Worm (Caenorhabditis elegans) whole organism, L2 larva: Measurements from ENCODE around the gene lron-10.

Source experiments
- aly-2 ChIP-seq: fragments of 150-350 bp; optimal IDR thresholded peaks from 2 replicates; lab custom pipeline; 2014; ENCODE audit warnings: missing biosample characterization, missing genetic modification characterization
- ama-1 ChIP-seq: fragments of 150-350 bp; optimal IDR thresholded peaks from 2 replicates; lab custom pipeline; 2018; ENCODE audit warnings: inconsistent platforms
- dmd-4 ChIP-seq: sonication (generic microtip); optimal IDR thresholded peaks from 2 replicates; lab custom pipeline; 2017; ENCODE audit warnings: missing biosample characterization, missing genetic modification characterization
- egl-27 ChIP-seq: sonication (generic microtip); optimal IDR thresholded peaks from 3 replicates; lab custom pipeline; 2017; ENCODE audit warnings: missing biosample characterization, missing genetic modification reagents, missing genetic modification characterization
- elt-3 ChIP-seq: sonication (generic microtip); optimal IDR thresholded peaks from 2 replicates; lab custom pipeline; 2017; ENCODE audit warnings: missing biosample characterization, missing genetic modification characterization
- lin-13 ChIP-seq: fragments of 150-350 bp; optimal IDR thresholded peaks from 2 replicates; lab custom pipeline; 2014; ENCODE audit warnings: missing biosample characterization, missing genetic modification reagents, missing genetic modification characterization
- nhr-6 ChIP-seq: fragments of 150-350 bp; optimal IDR thresholded peaks from 2 replicates; lab custom pipeline; 2014; ENCODE audit warnings: missing biosample characterization, missing genetic modification characterization
- sem-4 ChIP-seq: fragments of 150-350 bp; optimal IDR thresholded peaks from 2 replicates; lab custom pipeline; 2014; ENCODE audit warnings: missing biosample characterization, missing genetic modification reagents, missing genetic modification characterization
- skn-1 ChIP-seq: sonication (generic microtip); optimal IDR thresholded peaks from 2 replicates; lab custom pipeline; 2017; ENCODE audit warnings: missing biosample characterization, missing genetic modification characterization
- snpc-4 ChIP-seq: fragments of 150-350 bp; optimal IDR thresholded peaks from 2 replicates; lab custom pipeline; 2014; ENCODE audit warnings: missing biosample characterization, missing genetic modification characterization
- ztf-11 ChIP-seq: sonication (generic microtip); optimal IDR thresholded peaks from 2 replicates; lab custom pipeline; 2017; ENCODE audit warnings: missing biosample characterization, missing genetic modification characterization

DNA sequence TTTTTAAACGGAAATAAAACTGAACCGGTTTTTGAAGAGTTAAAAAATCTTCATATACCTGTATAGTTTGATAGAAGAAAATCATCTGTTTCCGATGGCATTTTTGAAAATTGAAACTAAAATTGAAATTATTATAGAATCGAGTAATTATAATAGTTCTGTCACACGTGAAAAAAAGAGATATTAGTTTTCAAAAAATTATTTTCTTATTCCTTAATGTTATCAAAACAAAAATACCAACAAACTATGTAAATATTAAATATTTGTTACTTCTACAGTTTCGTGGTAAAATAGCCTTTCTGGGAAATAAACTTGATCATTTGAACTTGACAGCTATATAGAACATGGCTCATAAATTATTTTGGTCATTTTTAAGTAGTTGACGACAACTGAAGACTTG, 7.9 kb upstream of the lron-10 start, which contains the start of gene swt-4:
- TF ChIP-seq ztf-11 (tag; lab: Kevin White, UChicago) = no peak
- TF ChIP-seq sem-4 = no peak
- TF ChIP-seq aly-2 (tag; lab: Kevin White, UChicago) = no peak
- TF ChIP-seq elt-3 (tag; lab: Kevin White, UChicago) = no peak
- no peak for TF ChIP-seq snpc-4
- no peak for TF ChIP-seq egl-27
- no peak for TF ChIP-seq lin-13 (GFP tag; lab: Kevin White, UChicago)
- TF ChIP-seq dmd-4 (tag; lab: Kevin White, UChicago) = no peak
- TF ChIP-seq ama-1 (lab: Kevin White, UChicago) = no peak
- TF ChIP-seq skn-1 = no peak
- no peak for TF ChIP-seq nhr-6 (tag; lab: Kevin White, UChicago)
